Worm (Caenorhabditis elegans) whole organism, L2 larva: Measurements from ENCODE around the gene sre-4.

Experiments
- alr-1 ChIP-seq: fragments of 150-350 bp; optimal IDR thresholded peaks from 2 replicates; lab custom pipeline; 2014; ENCODE audit warnings: missing biosample characterization, missing genetic modification characterization
- blmp-1 ChIP-seq: sonication (generic microtip); optimal IDR thresholded peaks from 2 replicates; lab custom pipeline; 2017; ENCODE audit warnings: missing genetic modification characterization, mild to moderate bottlenecking, missing compliant biosample characterization, antibody characterized with exemption, moderate library complexity; ENCODE audit not compliant: insufficient read depth
- ceh-82 ChIP-seq: fragments of 150-350 bp; optimal IDR thresholded peaks from 2 replicates; lab custom pipeline; 2014; ENCODE audit warnings: missing biosample characterization, missing genetic modification characterization
- dmd-4 ChIP-seq: sonication (generic microtip); optimal IDR thresholded peaks from 2 replicates; lab custom pipeline; 2017; ENCODE audit warnings: missing biosample characterization, missing genetic modification characterization
- elt-1 ChIP-seq: fragments of 150-350 bp; optimal IDR thresholded peaks from 2 replicates; lab custom pipeline; 2014; ENCODE audit warnings: missing biosample characterization, missing genetic modification characterization
- nhr-12 ChIP-seq: fragments of 150-350 bp; optimal IDR thresholded peaks from 2 replicates; lab custom pipeline; 2014; ENCODE audit warnings: missing biosample characterization, missing genetic modification characterization
- sma-3 ChIP-seq: sonication (generic microtip); optimal IDR thresholded peaks from 2 replicates; lab custom pipeline; 2016; ENCODE audit warnings: missing genetic modification reagents, missing genetic modification characterization, missing compliant biosample characterization
- snpc-4 ChIP-seq: fragments of 150-350 bp; optimal IDR thresholded peaks from 2 replicates; lab custom pipeline; 2014; ENCODE audit warnings: missing biosample characterization, missing genetic modification characterization
- unc-55 ChIP-seq: fragments of 150-350 bp; sonication (generic microtip); optimal IDR thresholded peaks from 3 replicates; lab custom pipeline; 2014; ENCODE audit warnings: missing biosample characterization, missing genetic modification reagents, missing genetic modification characterization
- unc-62 ChIP-seq: fragments of 150-350 bp; optimal IDR thresholded peaks from 2 replicates; lab custom pipeline; 2014; ENCODE audit warnings: missing biosample characterization, missing genetic modification reagents, missing genetic modification characterization
- zag-1 ChIP-seq: fragments of 150-350 bp; optimal IDR thresholded peaks from 2 replicates; lab custom pipeline; 2014; ENCODE audit warnings: missing biosample characterization, missing genetic modification characterization
- ztf-11 ChIP-seq: sonication (generic microtip); optimal IDR thresholded peaks from 2 replicates; lab custom pipeline; 2017; ENCODE audit warnings: missing biosample characterization, missing genetic modification characterization

- TF ChIP-seq ztf-11 (no peak), unc-55 (GFP tag; lab: Kevin White, UChicago) (no peak), nhr-12 (tag; lab: Kevin White, UChicago) (no peak), unc-62 (GFP tag; lab: Kevin White, UChicago) (no peak), dmd-4 (tag; lab: Kevin White, UChicago) (no peak), zag-1 (tag; lab: Kevin White, UChicago) (no peak), elt-1 (no peak), alr-1 (tag; lab: Kevin White, UChicago) (no peak), sma-3 (GFP tag; lab: Kevin White, UChicago) (no peak), ceh-82 (no peak), blmp-1 (tag; lab: Kevin White, UChicago) (no peak), snpc-4 (tag; lab: Kevin White, UChicago) (no peak)
These were observed 48.0 kb upstream of the sre-4 start, which contains the start of gene kin-21 for ce11 chrIV:9832586-9832985.
